Worm (Caenorhabditis elegans) whole organism, L4/young adult: ENCODE results near the gene K06B9.6.

ENCODE experiments used
- dao-5 ChIP-seq: sonication (generic microtip); optimal IDR thresholded peaks from 2 replicates; lab custom pipeline; 2016; ENCODE audit warnings: missing genotype, missing genetic modification characterization, moderate library complexity, missing compliant biosample characterization
- him-1 ChIP-seq: sonication (generic microtip); optimal IDR thresholded peaks from 2 replicates; lab custom pipeline; 2016; ENCODE audit warnings: missing genotype, missing genetic modification reagents, missing genetic modification characterization, missing compliant biosample characterization

DNA sequence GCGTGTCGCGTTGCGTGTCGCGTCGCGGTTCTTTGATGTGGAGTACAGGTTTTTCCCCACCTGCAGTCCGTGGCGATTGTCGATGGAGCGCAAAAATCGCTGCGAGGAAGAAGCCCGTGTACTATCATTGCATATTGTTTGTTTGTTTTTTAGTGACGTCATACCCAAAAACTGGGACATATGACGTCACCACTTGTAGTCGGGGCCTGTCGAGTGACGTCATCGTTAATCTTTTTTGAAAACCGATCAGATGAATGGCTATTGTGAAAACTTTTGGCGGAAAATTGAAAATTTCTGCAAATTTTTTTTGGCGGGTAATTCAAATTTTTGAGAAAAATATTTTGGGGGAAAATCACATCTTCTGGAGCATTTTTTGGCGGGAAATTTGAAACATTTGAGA, 29.3 kb downstream of the K06B9.6 start:
- TF ChIP-seq him-1 (tag; lab: Kevin White, UChicago) (no peak), dao-5 (tag; lab: Kevin White, UChicago) (no peak)
